Worm (Caenorhabditis elegans) whole organism, L1 larva: Measurements from ENCODE around the gene cka-2.
A peak's percentile ranks its signal among the peaks of the same experiment; 100 is the strongest.

Experiments used
- C04F5.9 ChIP-seq: sonication (generic microtip); optimal IDR thresholded peaks from 2 replicates; lab custom pipeline; 2016; ENCODE audit warnings: missing genetic modification characterization, missing compliant biosample characterization
- C34B4.2 ChIP-seq: sonication (generic microtip); optimal IDR thresholded peaks from 2 replicates; lab custom pipeline; 2017; ENCODE audit warnings: mild to moderate bottlenecking, missing genetic modification characterization, missing compliant biosample characterization
- Y116A8C.19 ChIP-seq: sonication (generic microtip); optimal IDR thresholded peaks from 2 replicates; lab custom pipeline; 2016; ENCODE audit warnings: missing compliant biosample characterization, missing genetic modification characterization, borderline replicate concordance
- alr-1 ChIP-seq: fragments of 200-800 bp; sonication (Bioruptor generic); optimal IDR thresholded peaks from 2 replicates; lab custom pipeline; 2018; ENCODE audit warnings: borderline replicate concordance, mild to moderate bottlenecking, missing genetic modification characterization, missing compliant biosample characterization
- blmp-1 ChIP-seq: fragments of 150-350 bp; optimal IDR thresholded peaks from 2 replicates; lab custom pipeline; 2014; ENCODE audit warnings: missing biosample characterization, missing genetic modification characterization
- ceh-63 ChIP-seq: fragments of 200-800 bp; sonication (Bioruptor generic); optimal IDR thresholded peaks from 2 replicates; lab custom pipeline; 2018; ENCODE audit warnings: mild to moderate bottlenecking, missing genetic modification characterization, missing compliant biosample characterization
- ceh-8 ChIP-seq: fragments of 200-800 bp; sonication (Bioruptor generic); optimal IDR thresholded peaks from 2 replicates; lab custom pipeline; 2018; ENCODE audit warnings: mild to moderate bottlenecking, missing genetic modification characterization, moderate library complexity, missing compliant biosample characterization
- ceh-82 ChIP-seq, 3 experiments: fragments of 150-350 bp in 1 of 3; sonication (generic microtip) in 2 of 3; optimal IDR thresholded peaks; 2 replicates each; lab custom pipeline; 2014 to 2017; ENCODE audit warnings: missing biosample characterization in 3 of 3, missing genetic modification characterization in 3 of 3
- ceh-90 ChIP-seq: sonication (generic microtip); optimal IDR thresholded peaks from 2 replicates; lab custom pipeline; 2016; ENCODE audit warnings: missing genetic modification characterization, missing compliant biosample characterization
- ces-1 ChIP-seq: fragments of 150-350 bp; optimal IDR thresholded peaks from 2 replicates; lab custom pipeline; 2014; ENCODE audit warnings: missing biosample characterization, missing genetic modification reagents, missing genetic modification characterization
- efl-3 ChIP-seq: fragments of 200-800 bp; sonication (Bioruptor generic); optimal IDR thresholded peaks from 2 replicates; lab custom pipeline; 2018; ENCODE audit warnings: mild to moderate bottlenecking, missing genetic modification characterization, missing compliant biosample characterization
- egl-13 ChIP-seq: sonication (generic microtip); optimal IDR thresholded peaks from 2 replicates; lab custom pipeline; 2016; ENCODE audit warnings: missing genotype, missing genetic modification reagents, missing genetic modification characterization, missing compliant biosample characterization
- egl-27 ChIP-seq, 2 experiments: fragments of 150-350 bp in 1 of 2; sonication (generic microtip); optimal IDR thresholded peaks; 3 replicates each; lab custom pipeline; 2017 to 2018; ENCODE audit warnings: missing biosample characterization in 2 of 2, missing genetic modification characterization in 2 of 2, missing genetic modification reagents in 2 of 2
- elt-2 ChIP-seq: sonication (generic microtip); optimal IDR thresholded peaks from 2 replicates; lab custom pipeline; 2016; ENCODE audit warnings: missing genetic modification characterization, mild to moderate bottlenecking, inconsistent platforms, missing compliant biosample characterization, missing genetic modification reagents
- elt-3 ChIP-seq, 6 experiments: fragments of 150-350 bp in 1 of 6; sonication (generic microtip); optimal IDR thresholded peaks; 2 replicates each; lab custom pipeline; 2017 to 2018; ENCODE audit warnings: missing biosample characterization in 6 of 6, missing genetic modification characterization in 6 of 6, inconsistent platforms in 1 of 6
- ets-5 ChIP-seq: fragments of 200-800 bp; sonication (Bioruptor generic); IDR thresholded peaks from 2 replicates; pipeline ENCODE4 v1.3.6; 2022; ENCODE audit warnings: missing genetic modification characterization, missing compliant biosample characterization
- fkh-10 ChIP-seq: sonication (generic microtip); optimal IDR thresholded peaks from 2 replicates; lab custom pipeline; 2017; ENCODE audit warnings: missing biosample characterization, missing genetic modification reagents, missing genetic modification characterization
- fkh-8 ChIP-seq: sonication (generic microtip); optimal IDR thresholded peaks from 2 replicates; lab custom pipeline; 2016; ENCODE audit warnings: mild to moderate bottlenecking, missing genetic modification characterization, missing compliant biosample characterization
- jun-1 ChIP-seq: fragments of 150-350 bp; optimal IDR thresholded peaks from 2 replicates; lab custom pipeline; 2014; ENCODE audit warnings: missing biosample characterization, missing genetic modification reagents, missing genetic modification characterization
- lin-14 ChIP-seq: fragments of 200-800 bp; sonication (Bioruptor generic); optimal IDR thresholded peaks from 2 replicates; lab custom pipeline; 2018; ENCODE audit warnings: mild to moderate bottlenecking, missing genetic modification characterization, moderate library complexity, missing compliant biosample characterization
- lin-35 ChIP-seq, 2 experiments: fragments of 150-350 bp; optimal IDR thresholded peaks; 2 replicates each; lab custom pipeline; 2014; ENCODE audit warnings: missing biosample characterization in 2 of 2, missing genetic modification characterization in 2 of 2, missing genetic modification reagents in 2 of 2
- lsy-2 ChIP-seq, 2 experiments: fragments of 150-350 bp; optimal IDR thresholded peaks; 2 replicates each; lab custom pipeline; 2014; ENCODE audit warnings: missing biosample characterization in 2 of 2, missing genetic modification characterization in 2 of 2
- mab-9 ChIP-seq: fragments of 200-800 bp; sonication (Bioruptor generic); IDR thresholded peaks from 2 replicates; pipeline ENCODE4 v1.3.6; 2022; ENCODE audit warnings: missing genetic modification reagents, missing genetic modification characterization, missing compliant biosample characterization
- mdl-1 ChIP-seq, 2 experiments: fragments of 150-350 bp; optimal IDR thresholded peaks; 2 replicates each; lab custom pipeline; 2014 to 2017; ENCODE audit warnings: missing biosample characterization in 2 of 2, missing genetic modification characterization in 2 of 2, inconsistent platforms in 1 of 2
- mep-1 ChIP-seq: fragments of 150-350 bp; optimal IDR thresholded peaks from 2 replicates; lab custom pipeline; 2014; ENCODE audit warnings: missing biosample characterization, missing genetic modification characterization
- nhr-12 ChIP-seq: sonication (generic microtip); optimal IDR thresholded peaks from 2 replicates; lab custom pipeline; 2017; ENCODE audit warnings: missing biosample characterization, missing genetic modification characterization
- nhr-19 ChIP-seq: fragments of 200-800 bp; sonication (Bioruptor generic); conservative IDR thresholded peaks from 2 replicates; pipeline ENCODE4 v1.3.6; 2022; ENCODE audit warnings: missing genetic modification characterization, missing compliant biosample characterization
- nhr-20 ChIP-seq: sonication (generic microtip); optimal IDR thresholded peaks from 2 replicates; lab custom pipeline; 2016; ENCODE audit warnings: mild to moderate bottlenecking, missing genetic modification characterization, missing compliant biosample characterization
- nhr-28 ChIP-seq: fragments of 150-350 bp; optimal IDR thresholded peaks from 2 replicates; lab custom pipeline; 2014; ENCODE audit warnings: missing biosample characterization, missing genetic modification characterization
- nhr-47 ChIP-seq: sonication (generic microtip); optimal IDR thresholded peaks from 2 replicates; lab custom pipeline; 2016; ENCODE audit warnings: mild to moderate bottlenecking, missing genetic modification characterization, moderate library complexity, missing compliant biosample characterization
- nhr-71 ChIP-seq: sonication (generic microtip); optimal IDR thresholded peaks from 2 replicates; lab custom pipeline; 2016; ENCODE audit warnings: mild to moderate bottlenecking, missing genetic modification characterization, moderate library complexity, missing compliant biosample characterization
- nhr-77 ChIP-seq: fragments of 150-350 bp; optimal IDR thresholded peaks from 2 replicates; lab custom pipeline; 2014; ENCODE audit warnings: missing biosample characterization, missing genetic modification characterization
- nhr-85 ChIP-seq: sonication (generic microtip); peaks from one replicate; lab custom pipeline; 2016; ENCODE audit warnings: missing genetic modification characterization, inconsistent platforms, missing compliant biosample characterization
- nhr-90 ChIP-seq: sonication (generic microtip); optimal IDR thresholded peaks from 2 replicates; lab custom pipeline; 2016; ENCODE audit warnings: mild to moderate bottlenecking, missing genetic modification characterization, missing compliant biosample characterization; ENCODE audit not compliant: poor library complexity
- skn-1 ChIP-seq: fragments of 150-350 bp; optimal IDR thresholded peaks from 2 replicates; lab custom pipeline; 2014; ENCODE audit warnings: missing biosample characterization, missing genetic modification characterization
- snu-23 ChIP-seq: sonication (generic microtip); optimal IDR thresholded peaks from 2 replicates; lab custom pipeline; 2016; ENCODE audit warnings: missing genetic modification characterization, missing compliant biosample characterization
- sox-4 ChIP-seq: sonication (generic microtip); optimal IDR thresholded peaks from 2 replicates; lab custom pipeline; 2016; ENCODE audit warnings: missing genetic modification characterization, missing compliant biosample characterization
- sptf-1 ChIP-seq: fragments of 150-350 bp; optimal IDR thresholded peaks from 2 replicates; lab custom pipeline; 2014; ENCODE audit warnings: missing biosample characterization, missing genetic modification characterization
- swsn-7 ChIP-seq: sonication (generic microtip); optimal IDR thresholded peaks from 2 replicates; lab custom pipeline; 2016; ENCODE audit warnings: missing genetic modification characterization, missing compliant biosample characterization
- unc-130 ChIP-seq: fragments of 150-350 bp; optimal IDR thresholded peaks from 2 replicates; lab custom pipeline; 2017; ENCODE audit warnings: missing biosample characterization, missing genetic modification characterization, inconsistent platforms
- unc-98 ChIP-seq: fragments of 200-800 bp; sonication (Bioruptor generic); IDR thresholded peaks from 2 replicates; pipeline ENCODE4 v1.3.6; 2022; ENCODE audit warnings: missing genetic modification characterization, missing compliant biosample characterization
- zip-4 ChIP-seq: fragments of 200-800 bp; sonication (Bioruptor generic); optimal IDR thresholded peaks from 2 replicates; lab custom pipeline; 2018; ENCODE audit warnings: mild to moderate bottlenecking, missing genetic modification characterization, moderate library complexity, missing compliant biosample characterization
- ztf-11 ChIP-seq, 2 experiments: sonication (generic microtip); optimal IDR thresholded peaks; 2 replicates each; lab custom pipeline; 2016 to 2017; ENCODE audit warnings: missing genetic modification characterization in 2 of 2, missing biosample characterization in 1 of 2, missing compliant biosample characterization in 1 of 2

cka-2 gene

ce11 chrX:4285669-4286174 is at the start of gene cka-2:
Gene cka-2 (plus strand): TSS chrX:4286124.
- peak; percentile 67 for TF ChIP-seq lin-14 (GFP tag; lab: Kevin White, UChicago)
- TF ChIP-seq nhr-71 (tag; lab: Kevin White, UChicago) = peak; percentile 8
- TF ChIP-seq fkh-10 (GFP tag; lab: Kevin White, UChicago) = peak; percentile 76
- TF ChIP-seq ceh-82 (tag; optimal IDR thresholded peaks at IDR 0.05; lab: Kevin White, UChicago) = peak in 1 of 3 experiments; percentile 23
- TF ChIP-seq C04F5.9 = no peak

- no peak for TF ChIP-seq nhr-85 (tag; lab: Kevin White, UChicago)
- TF ChIP-seq Y116A8C.19 (tag; lab: Kevin White, UChicago) = no peak
- peak; percentile 43 for TF ChIP-seq fkh-10 (GFP tag; lab: Kevin White, UChicago)
- TF ChIP-seq lin-14 (GFP tag; lab: Kevin White, UChicago) = peak; percentile 26
Observed at ce11 chrX:4238971-4239370, 47.0 kb upstream of the cka-2 start.

- TF ChIP-seq fkh-8 (tag; lab: Kevin White, UChicago) (no peak), blmp-1 (tag; lab: Kevin White, UChicago) (peak; percentile 40), nhr-47 (no peak), ces-1 (GFP tag; lab: Kevin White, UChicago) (no peak), egl-27 (tag; optimal IDR thresholded peaks at IDR 0.05; lab: Kevin White, UChicago) (no peak), elt-3 (tag; optimal IDR thresholded peaks at IDR 0.05; lab: Kevin White, UChicago) (peak in 2 of 6 experiments; percentile 48 to 64), jun-1 (tag; lab: Kevin White, UChicago) (no peak), ceh-90 (tag; lab: Kevin White, UChicago) (no peak), lin-35 (GFP tag; optimal IDR thresholded peaks at IDR 0.05; lab: Kevin White, UChicago) (peak in 1 of 2 experiments; percentile 56), mab-9 (GFP tag; lab: Robert Waterston, UW) (no peak), sox-4 (tag; lab: Kevin White, UChicago) (no peak), Y116A8C.19 (tag; lab: Kevin White, UChicago) (no peak), elt-2 (tag; lab: Kevin White, UChicago) (peak; percentile 61), nhr-28 (tag; lab: Kevin White, UChicago) (no peak), mep-1 (no peak), skn-1 (tag; lab: Kevin White, UChicago) (no peak), sptf-1 (no peak), mdl-1 (tag; optimal IDR thresholded peaks at IDR 0.05; lab: Kevin White, UChicago) (peak in 1 of 2 experiments; percentile 83), efl-3 (GFP tag; lab: Kevin White, UChicago) (no peak), alr-1 (tag; lab: Kevin White, UChicago) (no peak), ztf-11 (tag; optimal IDR thresholded peaks at IDR 0.05; lab: Kevin White, UChicago) (no peak), lsy-2 (tag; optimal IDR thresholded peaks at IDR 0.05; lab: Kevin White, UChicago) (peak in 1 of 2 experiments; percentile 32), nhr-85 (tag; lab: Kevin White, UChicago) (peak; percentile 82), egl-13 (tag; lab: Kevin White, UChicago) (no peak), zip-4 (no peak), nhr-12 (tag; lab: Kevin White, UChicago) (no peak), nhr-71 (tag; lab: Kevin White, UChicago) (peak; percentile 49), nhr-77 (tag; lab: Kevin White, UChicago) (no peak), nhr-19 (peak; percentile 30), ceh-63 (GFP tag; lab: Kevin White, UChicago) (no peak), unc-130 (no peak), snu-23 (GFP tag; lab: Kevin White, UChicago) (peak; percentile 10), nhr-90 (peak; percentile 35), lin-14 (GFP tag; lab: Kevin White, UChicago) (peak; percentile 48), ets-5 (GFP tag; lab: Robert Waterston, UW) (no peak), swsn-7 (tag; lab: Kevin White, UChicago) (no peak), ceh-8 (GFP tag; lab: Kevin White, UChicago) (no peak), nhr-20 (peak; percentile 44), fkh-10 (GFP tag; lab: Kevin White, UChicago) (no peak), C34B4.2 (tag; lab: Kevin White, UChicago) (no peak), unc-98 (GFP tag; lab: Robert Waterston, UW) (no peak)
Observed at ce11 chrX:4244489-4245123, 41.3 kb upstream of the cka-2 start.
